Worm (Caenorhabditis elegans) whole organism, L4/young adult: ENCODE measurements around the gene algn-9.

Experiments
- W03F9.2 ChIP-seq: fragments of 150-350 bp; optimal IDR thresholded peaks from 2 replicates; lab custom pipeline; 2014; ENCODE audit warnings: missing biosample characterization, missing genetic modification characterization
- dao-5 ChIP-seq: sonication (generic microtip); optimal IDR thresholded peaks from 2 replicates; lab custom pipeline; 2016; ENCODE audit warnings: missing genotype, missing genetic modification characterization, moderate library complexity, missing compliant biosample characterization
- him-1 ChIP-seq: sonication (generic microtip); optimal IDR thresholded peaks from 2 replicates; lab custom pipeline; 2016; ENCODE audit warnings: missing genotype, missing genetic modification reagents, missing genetic modification characterization, missing compliant biosample characterization

ce11 chrII:10582318-10582717, 1.8 kb upstream of the algn-9 start, which contains the start of gene mrps-22:
- no peak for TF ChIP-seq him-1
- no peak for TF ChIP-seq dao-5 (tag; lab: Kevin White, UChicago)
- no peak for TF ChIP-seq W03F9.2
